Fruit fly (Drosophila melanogaster) whole organism, embryonic: Measurements from ENCODE around the gene CG32246.
A peak's percentile ranks its signal among the peaks of the same experiment; 100 is the strongest.

Experiments used
- CG10209 ChIP-seq: fragments of 200-800 bp; sonication (Bioruptor generic); optimal IDR thresholded peaks from 3 replicates; lab custom pipeline; 2017; ENCODE audit warnings: missing biosample characterization, mild to moderate bottlenecking, missing genetic modification characterization, missing genetic modification reagents
- CG11504 ChIP-seq: fragments of 200-800 bp; sonication (Bioruptor generic); optimal IDR thresholded peaks from 3 replicates; lab custom pipeline; 2019; ENCODE audit warnings: missing biosample characterization, mild to moderate bottlenecking, missing genetic modification characterization, moderate library complexity
- CG12942 ChIP-seq: fragments of 200-800 bp; sonication (Bioruptor generic); optimal IDR thresholded peaks from 3 replicates; lab custom pipeline; 2016; ENCODE audit warnings: missing biosample characterization, missing genetic modification characterization
- CG14441 ChIP-seq: fragments of 200-800 bp; sonication (Bioruptor generic); IDR thresholded peaks from 2 replicates; pipeline ENCODE4 v1.3.6; 2022; ENCODE audit warnings: missing biosample characterization, missing genetic modification characterization
- CG17359 ChIP-seq: fragments of 200-800 bp; sonication (Bioruptor generic); optimal IDR thresholded peaks from 3 replicates; lab custom pipeline; 2018; ENCODE audit warnings: missing biosample characterization, mild to moderate bottlenecking, missing genetic modification characterization, moderate library complexity
- CG18619 ChIP-seq: fragments of 200-800 bp; sonication (Bioruptor generic); optimal IDR thresholded peaks from 3 replicates; lab custom pipeline; 2017; ENCODE audit warnings: missing biosample characterization, mild to moderate bottlenecking, missing genetic modification characterization
- CG2678 ChIP-seq: fragments of 200-800 bp; sonication (Bioruptor generic); optimal IDR thresholded peaks from 3 replicates; lab custom pipeline; 2019; ENCODE audit warnings: missing biosample characterization, mild to moderate bottlenecking, missing genetic modification characterization, moderate library complexity
- CG2712 ChIP-seq: fragments of 200-800 bp; optimal IDR thresholded peaks from 3 replicates; lab custom pipeline; 2019; ENCODE audit warnings: missing biosample characterization, mild to moderate bottlenecking, missing genetic modification characterization, moderate library complexity
- CG30431 ChIP-seq: fragments of 200-800 bp; sonication (Bioruptor generic); optimal IDR thresholded peaks from 2 replicates; lab custom pipeline; 2017; ENCODE audit warnings: missing biosample characterization, missing genetic modification characterization
- CG34422 ChIP-seq: fragments of 200-800 bp; sonication (Bioruptor generic); IDR thresholded peaks from 3 replicates; pipeline ENCODE4 v1.3.6; 2022; ENCODE audit warnings: missing biosample characterization, missing genetic modification characterization
- CG42726 ChIP-seq: fragments of 200-800 bp; sonication (Bioruptor generic); IDR thresholded peaks from 2 replicates; pipeline ENCODE4 v1.3.6; 2022; ENCODE audit warnings: missing biosample characterization, missing genetic modification characterization; ENCODE audit not compliant: partially characterized antibody
- CG4730 ChIP-seq: fragments of 200-800 bp; sonication (Bioruptor generic); IDR thresholded peaks from 2 replicates; pipeline ENCODE4 v1.3.6; 2022; ENCODE audit warnings: missing biosample characterization, missing genetic modification characterization
- CG6272 ChIP-seq: fragments of 200-800 bp; sonication (Bioruptor generic); IDR thresholded peaks from 2 replicates; pipeline ENCODE4 v1.3.6; 2022; ENCODE audit warnings: missing biosample characterization, missing genetic modification characterization
- CG7839 ChIP-seq: fragments of 200-800 bp; sonication (Bioruptor generic); optimal IDR thresholded peaks from 3 replicates; lab custom pipeline; 2018; ENCODE audit warnings: missing biosample characterization, mild to moderate bottlenecking, missing genetic modification characterization, moderate library complexity
- CG7928 ChIP-seq: fragments of 200-800 bp; sonication (Bioruptor generic); optimal IDR thresholded peaks from 2 replicates; lab custom pipeline; 2017; ENCODE audit warnings: missing biosample characterization, mild to moderate bottlenecking, missing genetic modification characterization
- CG8388 ChIP-seq: fragments of 200-800 bp; sonication (Bioruptor generic); optimal IDR thresholded peaks from 2 replicates; lab custom pipeline; 2019; ENCODE audit warnings: missing biosample characterization, mild to moderate bottlenecking, missing genetic modification characterization, moderate library complexity
- Camta ChIP-seq: fragments of 200-800 bp; sonication (Bioruptor generic); optimal IDR thresholded peaks from 2 replicates; lab custom pipeline; 2016; ENCODE audit warnings: missing biosample characterization, missing genetic modification characterization
- CoRest ChIP-seq: fragments of 200-800 bp; sonication (Bioruptor generic); optimal IDR thresholded peaks from 3 replicates; lab custom pipeline; 2018; ENCODE audit warnings: missing biosample characterization, mild to moderate bottlenecking, missing genetic modification characterization, moderate library complexity
- Deaf1 ChIP-seq: fragments of 200-800 bp; optimal IDR thresholded peaks from 3 replicates; lab custom pipeline; 2019; ENCODE audit warnings: missing biosample characterization, mild to moderate bottlenecking, missing genetic modification characterization, moderate library complexity
- Dfd ChIP-seq, 2 experiments: fragments of >200 bp; optimal IDR thresholded peaks; 2 replicates each; lab custom pipeline; 2017; ENCODE audit warnings: missing biosample characterization in 2 of 2, missing genetic modification characterization in 2 of 2
- GATAe ChIP-seq: fragments of 200-800 bp; sonication (Bioruptor generic); conservative IDR thresholded peaks from 2 replicates; pipeline ENCODE4 v1.3.6; 2022; ENCODE audit warnings: missing biosample characterization, missing genetic modification characterization
- HLH54F ChIP-seq: fragments of 200-800 bp; sonication (Bioruptor generic); optimal IDR thresholded peaks from 3 replicates; lab custom pipeline; 2016; ENCODE audit warnings: missing biosample characterization, missing genetic modification characterization
- Hey ChIP-seq: fragments of 200-800 bp; sonication (Bioruptor generic); optimal IDR thresholded peaks from 3 replicates; lab custom pipeline; 2018; ENCODE audit warnings: missing biosample characterization, mild to moderate bottlenecking, missing genetic modification characterization
- Hmr ChIP-seq: fragments of 200-800 bp; sonication (Bioruptor generic); optimal IDR thresholded peaks from 3 replicates; lab custom pipeline; 2017; ENCODE audit warnings: mild to moderate bottlenecking, missing biosample characterization, missing genetic modification reagents, missing genetic modification characterization
- Mad ChIP-seq: fragments of 200-800 bp; sonication (Bioruptor generic); optimal IDR thresholded peaks from 2 replicates; lab custom pipeline; 2016; ENCODE audit warnings: missing biosample characterization, missing genetic modification characterization
- Myb ChIP-seq: fragments of 200-800 bp; sonication (Bioruptor generic); optimal IDR thresholded peaks from 2 replicates; lab custom pipeline; 2016; ENCODE audit warnings: missing biosample characterization, missing genetic modification characterization
- Vsx1 ChIP-seq: fragments of 200-800 bp; sonication (Bioruptor generic); optimal IDR thresholded peaks from 2 replicates; lab custom pipeline; 2017; ENCODE audit warnings: missing biosample characterization, mild to moderate bottlenecking, missing genetic modification characterization, missing genetic modification reagents
- al ChIP-seq: fragments of 200-800 bp; sonication (Bioruptor generic); IDR thresholded peaks from 2 replicates; pipeline ENCODE4 v1.3.6; 2022; ENCODE audit warnings: missing biosample characterization, missing genetic modification characterization
- az2 ChIP-seq: fragments of 200-800 bp; sonication (Bioruptor generic); optimal IDR thresholded peaks from 3 replicates; lab custom pipeline; 2016; ENCODE audit warnings: missing biosample characterization, missing genetic modification characterization
- bab2 ChIP-seq: fragments of 200-800 bp; sonication (Bioruptor generic); optimal IDR thresholded peaks from 2 replicates; lab custom pipeline; 2016; ENCODE audit warnings: missing biosample characterization, missing genetic modification characterization
- br ChIP-seq: fragments of >200 bp; optimal IDR thresholded peaks from 2 replicates; lab custom pipeline; 2017
- bsh ChIP-seq, 2 experiments: fragments of 200-800 bp; sonication (Bioruptor generic); optimal IDR thresholded peaks; 2 replicates each; lab custom pipeline; 2017 to 2018; ENCODE audit warnings: mild to moderate bottlenecking in 2 of 2, missing biosample characterization in 2 of 2, missing genetic modification characterization in 2 of 2, moderate library complexity in 1 of 2
- dm ChIP-seq: fragments of 200-800 bp; sonication (Bioruptor generic); optimal IDR thresholded peaks from 3 replicates; lab custom pipeline; 2016; ENCODE audit warnings: missing biosample characterization, missing genetic modification characterization
- dmrt99B ChIP-seq: fragments of 200-800 bp; sonication (Bioruptor generic); optimal IDR thresholded peaks from 2 replicates; lab custom pipeline; 2018; ENCODE audit warnings: missing biosample characterization, mild to moderate bottlenecking, missing genetic modification characterization, moderate library complexity
- fd3F ChIP-seq: fragments of 200-800 bp; sonication (Bioruptor generic); optimal IDR thresholded peaks from 2 replicates; lab custom pipeline; 2018; ENCODE audit warnings: missing biosample characterization, mild to moderate bottlenecking, missing genetic modification characterization, moderate library complexity
- gcm ChIP-seq: fragments of 200-800 bp; sonication (Bioruptor generic); optimal IDR thresholded peaks from 2 replicates; lab custom pipeline; 2019; ENCODE audit warnings: missing biosample characterization, mild to moderate bottlenecking, missing genetic modification characterization, moderate library complexity
- gem ChIP-seq: fragments of 200-800 bp; sonication (Bioruptor generic); optimal IDR thresholded peaks from 2 replicates; lab custom pipeline; 2019; ENCODE audit warnings: missing biosample characterization, mild to moderate bottlenecking, missing genetic modification characterization, moderate library complexity
- hbn ChIP-seq: fragments of 200-800 bp; sonication (Bioruptor generic); IDR thresholded peaks from 2 replicates; pipeline ENCODE4 v1.3.6; 2022; ENCODE audit warnings: missing biosample characterization, missing genetic modification characterization; ENCODE audit not compliant: partially characterized antibody
- jigr1 ChIP-seq: fragments of 200-800 bp; sonication (Bioruptor generic); IDR thresholded peaks from 3 replicates; pipeline ENCODE4 v1.3.6; 2022; ENCODE audit warnings: missing biosample characterization, missing genetic modification characterization
- kay ChIP-seq: fragments of 200-800 bp; sonication (Bioruptor generic); optimal IDR thresholded peaks from 2 replicates; lab custom pipeline; 2016; ENCODE audit warnings: missing biosample characterization, missing genetic modification characterization
- kni ChIP-seq: fragments of 200-800 bp; sonication (Bioruptor generic); optimal IDR thresholded peaks from 3 replicates; lab custom pipeline; 2017; ENCODE audit warnings: mild to moderate bottlenecking, missing biosample characterization, missing genetic modification reagents, missing genetic modification characterization
- lab ChIP-seq: fragments of 200-800 bp; sonication (Bioruptor generic); optimal IDR thresholded peaks from 3 replicates; lab custom pipeline; 2017; ENCODE audit warnings: missing biosample characterization, missing genetic modification characterization, mild to moderate bottlenecking, moderate library complexity, missing genetic modification reagents
- prd ChIP-seq, 3 experiments: fragments of >200 bp in 2 of 3; fragments of 200-800 bp in 1 of 3; sonication (Bioruptor generic) in 1 of 3; optimal IDR thresholded peaks in 2 of 3; IDR thresholded peaks in 1 of 3; 2 replicates in 2 of 3; 3 replicates in 1 of 3; pipeline versions ENCODE4 v1.3.6 to Lab custom; 2017 to 2022; ENCODE audit warnings: missing biosample characterization in 1 of 3, missing genetic modification characterization in 1 of 3
- sens ChIP-seq: fragments of 200-800 bp; sonication (Bioruptor generic); peaks from one replicate; lab custom pipeline; 2016; ENCODE audit warnings: missing biosample characterization, missing genetic modification characterization
- seq ChIP-seq: fragments of 200-800 bp; sonication (Bioruptor generic); IDR thresholded peaks from 2 replicates; pipeline ENCODE4 v1.3.6; 2022; ENCODE audit warnings: missing biosample characterization, missing genetic modification characterization
- slbo ChIP-seq: fragments of 200-800 bp; sonication (Bioruptor generic); IDR thresholded peaks from 2 replicates; pipeline ENCODE4 v1.3.6; 2022; ENCODE audit warnings: missing biosample characterization, missing genetic modification characterization
- stc ChIP-seq: fragments of 200-800 bp; sonication (Bioruptor generic); IDR thresholded peaks from 2 replicates; pipeline ENCODE4 v1.3.6; 2022; ENCODE audit warnings: missing biosample characterization, missing genetic modification characterization
- tap ChIP-seq: fragments of 200-800 bp; optimal IDR thresholded peaks from 3 replicates; lab custom pipeline; 2019; ENCODE audit warnings: missing biosample characterization, mild to moderate bottlenecking, missing genetic modification characterization, moderate library complexity
- tin ChIP-seq: fragments of 200-800 bp; sonication (Bioruptor generic); optimal IDR thresholded peaks from 3 replicates; lab custom pipeline; 2016; ENCODE audit warnings: missing biosample characterization, missing genetic modification characterization

Gene CG32246

dm6 chr3L:4606739-4607428 lies 14.1 kb upstream of the CG32246 start:
- TF ChIP-seq CG7839 (tag; lab: Kevin White, UChicago) (peak; percentile 22), Dfd (GFP tag; optimal IDR thresholded peaks at IDR 0.05; lab: Kevin White, UChicago) (no peak), lab (GFP tag; lab: Kevin White, UChicago) (no peak), CG17359 (tag; lab: Kevin White, UChicago) (peak; percentile 6), bab2 (GFP tag; lab: Kevin White, UChicago) (peak; percentile 11), Camta (GFP tag; lab: Kevin White, UChicago) (no peak), CoRest (tag; lab: Kevin White, UChicago) (peak; percentile 14), prd (optimal IDR thresholded peaks at IDR 0.05; lab: Kevin White, UChicago) (no peak), prd (GFP tag; IDR thresholded peaks at IDR 0.05; lab: Robert Waterston, UW) (peak; percentile 42; the same call in 1 of the 3 replicates), br (lab: Kevin White, UChicago) (no peak), CG7928 (no peak), az2 (peak; percentile 10), CG30431 (no peak), CG11504 (peak; percentile 51), Vsx1 (GFP tag; lab: Kevin White, UChicago) (peak; percentile 11), GATAe (GFP tag; lab: Robert Waterston, UW) (0 out of 2 replicates have a peak, but pooled peaks have one; percentile 28), Myb (GFP tag; lab: Kevin White, UChicago) (no peak), CG14441 (0 out of 2 replicates have a peak, but pooled peaks have one; percentile 9), tin (no peak), CG42726 (GFP tag; lab: Robert Waterston, UW) (no peak), al (GFP tag; lab: Robert Waterston, UW) (no peak), CG18619 (GFP tag; lab: Kevin White, UChicago) (no peak), CG8388 (GFP tag; lab: Kevin White, UChicago) (peak; percentile 4), kay (GFP tag; lab: Kevin White, UChicago) (no peak), Hmr (GFP tag; lab: Kevin White, UChicago) (no peak), Deaf1 (no peak), CG2712 (tag; lab: Kevin White, UChicago) (peak; percentile 47), bsh (GFP tag; optimal IDR thresholded peaks at IDR 0.05; lab: Kevin White, UChicago) (peak in 1 of 2 experiments; percentile 50), CG6272 (GFP tag; lab: Robert Waterston, UW) (no peak), Hey (tag; lab: Kevin White, UChicago) (no peak), CG10209 (GFP tag; lab: Kevin White, UChicago) (peak; percentile 14), CG4730 (GFP tag; lab: Robert Waterston, UW) (no peak), gem (tag; lab: Kevin White, UChicago) (peak; percentile 53), Mad (GFP tag; lab: Kevin White, UChicago) (no peak), kni (GFP tag; lab: Kevin White, UChicago) (no peak), sens (GFP tag; lab: Kevin White, UChicago) (peak; percentile 84), slbo (GFP tag; lab: Robert Waterston, UW) (no peak), hbn (GFP tag; lab: Robert Waterston, UW) (no peak), stc (GFP tag; lab: Robert Waterston, UW) (no peak), tap (tag; lab: Kevin White, UChicago) (peak; percentile 5), CG34422 (GFP tag; lab: Robert Waterston, UW) (no peak), gcm (GFP tag; lab: Kevin White, UChicago) (peak; percentile 41), HLH54F (GFP tag; lab: Kevin White, UChicago) (no peak), CG2678 (peak; percentile 40), seq (GFP tag; lab: Robert Waterston, UW) (0 out of 2 replicates have a peak, but pooled peaks have one; percentile 12), dmrt99B (peak; percentile 41), jigr1 (GFP tag; lab: Robert Waterston, UW) (no peak), CG12942 (GFP tag; lab: Kevin White, UChicago) (no peak), fd3F (no peak), dm (GFP tag; lab: Kevin White, UChicago) (no peak)
